Fruit fly (Drosophila melanogaster): ENCODE measurements around the gene kri.

- no peak for TF ChIP-seq Dll (optimal IDR thresholded peaks at IDR 0.05)
- TF ChIP-seq pan (optimal IDR thresholded peaks at IDR 0.05), result no peak
- no peak for TF ChIP-seq psq (optimal IDR thresholded peaks at IDR 0.05)
- no peak for TF ChIP-seq usp (GFP tag; optimal IDR thresholded peaks at IDR 0.05)
These were observed 21.9 kb upstream of the kri start for dm6 chr3L:5788823-5789222.

All from whole organism.